Worm (Caenorhabditis elegans) whole organism, L4/young adult: ENCODE data around the gene Y41E3.8.

Experiments used
- dao-5 ChIP-seq: sonication (generic microtip); optimal IDR thresholded peaks from 2 replicates; lab custom pipeline; 2016; ENCODE audit warnings: missing genotype, missing genetic modification characterization, moderate library complexity, missing compliant biosample characterization
- him-1 ChIP-seq: sonication (generic microtip); optimal IDR thresholded peaks from 2 replicates; lab custom pipeline; 2016; ENCODE audit warnings: missing genotype, missing genetic modification reagents, missing genetic modification characterization, missing compliant biosample characterization

DNA sequence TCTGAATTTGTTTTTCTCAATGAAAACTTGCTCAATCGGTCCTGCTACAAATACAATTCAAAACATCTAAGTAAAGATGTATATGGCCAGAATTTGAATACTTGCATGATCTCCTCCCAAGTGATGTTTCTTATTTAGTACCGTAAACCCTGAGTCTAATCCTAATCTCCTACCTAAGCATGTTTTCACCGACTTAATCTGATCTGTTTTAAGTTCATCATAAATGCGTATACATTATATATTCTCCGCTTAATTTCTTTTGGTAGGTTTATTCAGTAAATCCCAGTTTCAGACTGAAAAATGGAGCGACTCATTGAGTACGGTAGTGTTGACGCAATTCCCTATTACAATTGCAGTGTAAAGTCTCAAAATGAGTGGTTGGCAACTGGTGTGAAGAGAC lies 45.6 kb upstream of the Y41E3.8 start, which contains the start of gene srt-50:
- TF ChIP-seq him-1 (tag; lab: Kevin White, UChicago) (no peak), dao-5 (no peak)
